Worm (Caenorhabditis elegans) whole organism, L1 larva: ENCODE data around the gene C23H4.8.

Experiments
- C34B4.2 ChIP-seq: sonication (generic microtip); optimal IDR thresholded peaks from 2 replicates; lab custom pipeline; 2017; ENCODE audit warnings: mild to moderate bottlenecking, missing genetic modification characterization, missing compliant biosample characterization
- aha-1 ChIP-seq: fragments of 150-350 bp; optimal IDR thresholded peaks from 2 replicates; lab custom pipeline; 2014; ENCODE audit warnings: missing biosample characterization, missing genetic modification characterization
- ceh-8 ChIP-seq: fragments of 200-800 bp; sonication (Bioruptor generic); optimal IDR thresholded peaks from 2 replicates; lab custom pipeline; 2018; ENCODE audit warnings: mild to moderate bottlenecking, missing genetic modification characterization, moderate library complexity, missing compliant biosample characterization
- dpl-1 ChIP-seq, 3 experiments: fragments of 150-350 bp in 2 of 3; sonication (generic microtip) in 1 of 3; optimal IDR thresholded peaks; 2 replicates each; lab custom pipeline; 2014 to 2017; ENCODE audit warnings: missing biosample characterization in 3 of 3, missing genetic modification characterization in 3 of 3, missing genetic modification reagents in 3 of 3
- egl-27 ChIP-seq, 2 experiments: fragments of 150-350 bp in 1 of 2; sonication (generic microtip); optimal IDR thresholded peaks; 3 replicates each; lab custom pipeline; 2017 to 2018; ENCODE audit warnings: missing biosample characterization in 2 of 2, missing genetic modification characterization in 2 of 2, missing genetic modification reagents in 2 of 2
- lin-13 ChIP-seq: fragments of 150-350 bp; optimal IDR thresholded peaks from 2 replicates; lab custom pipeline; 2014; ENCODE audit warnings: missing biosample characterization, missing genetic modification reagents, missing genetic modification characterization
- lin-39 ChIP-seq: fragments of 150-350 bp; optimal IDR thresholded peaks from 2 replicates; lab custom pipeline; 2014; ENCODE audit warnings: missing biosample characterization, missing genetic modification reagents, missing genetic modification characterization
- nhr-77 ChIP-seq: fragments of 150-350 bp; optimal IDR thresholded peaks from 2 replicates; lab custom pipeline; 2014; ENCODE audit warnings: missing biosample characterization, missing genetic modification characterization
- pqm-1 ChIP-seq: sonication (generic microtip); optimal IDR thresholded peaks from 3 replicates; lab custom pipeline; 2017; ENCODE audit warnings: missing biosample characterization, missing genetic modification characterization
- unc-62 ChIP-seq: fragments of 150-350 bp; optimal IDR thresholded peaks from 2 replicates; lab custom pipeline; 2014; ENCODE audit warnings: missing biosample characterization, missing genetic modification reagents, missing genetic modification characterization
- unc-98 ChIP-seq: fragments of 200-800 bp; sonication (Bioruptor generic); IDR thresholded peaks from 2 replicates; pipeline ENCODE4 v1.3.6; 2022; ENCODE audit warnings: missing genetic modification characterization, missing compliant biosample characterization
- ztf-11 ChIP-seq, 2 experiments: sonication (generic microtip); optimal IDR thresholded peaks; 2 replicates each; lab custom pipeline; 2016 to 2017; ENCODE audit warnings: missing genetic modification characterization in 2 of 2, missing biosample characterization in 1 of 2, missing compliant biosample characterization in 1 of 2

ce11 chrX:12181606-12182005, 35.4 kb upstream of the C23H4.8 start:
- TF ChIP-seq aha-1 (tag; lab: Kevin White, UChicago) (no peak), ztf-11 (tag; optimal IDR thresholded peaks at IDR 0.05; lab: Kevin White, UChicago) (no peak), lin-13 (GFP tag; lab: Kevin White, UChicago) (no peak), dpl-1 (GFP tag; optimal IDR thresholded peaks at IDR 0.05; lab: Kevin White, UChicago) (no peak), lin-39 (tag; lab: Kevin White, UChicago) (no peak), unc-62 (GFP tag; lab: Kevin White, UChicago) (no peak), pqm-1 (tag; lab: Kevin White, UChicago) (no peak), C34B4.2 (tag; lab: Kevin White, UChicago) (no peak), nhr-77 (tag; lab: Kevin White, UChicago) (no peak), egl-27 (tag; optimal IDR thresholded peaks at IDR 0.05; lab: Kevin White, UChicago) (no peak), unc-98 (GFP tag; lab: Robert Waterston, UW) (no peak), ceh-8 (GFP tag; lab: Kevin White, UChicago) (no peak)
